Worm (Caenorhabditis elegans) whole organism, early embryonic: Measurements from ENCODE around the gene ddn-2.
A peak's percentile ranks its signal among the peaks of the same experiment; 100 is the strongest.

ENCODE experiments used
- B0310.2 ChIP-seq: sonication (generic microtip); optimal IDR thresholded peaks from 2 replicates; lab custom pipeline; 2016; ENCODE audit warnings: mild to moderate bottlenecking, missing genetic modification characterization, missing compliant biosample characterization
- F13C5.2 ChIP-seq: sonication (generic microtip); optimal IDR thresholded peaks from 2 replicates; lab custom pipeline; 2017; ENCODE audit warnings: mild to moderate bottlenecking, missing genetic modification characterization, inconsistent platforms, missing compliant biosample characterization
- aly-1 ChIP-seq: sonication (generic microtip); optimal IDR thresholded peaks from 2 replicates; lab custom pipeline; 2016; ENCODE audit warnings: missing genetic modification characterization, missing compliant biosample characterization
- ama-1 ChIP-seq: fragments of 150-350 bp; optimal IDR thresholded peaks from 2 replicates; lab custom pipeline; 2014
- ceh-13 ChIP-seq: fragments of 200-800 bp; sonication (Bioruptor generic); optimal IDR thresholded peaks from 2 replicates; lab custom pipeline; 2018; ENCODE audit warnings: mild to moderate bottlenecking, missing genetic modification characterization, missing compliant biosample characterization
- ceh-36 ChIP-seq: sonication (generic microtip); optimal IDR thresholded peaks from 2 replicates; lab custom pipeline; 2016; ENCODE audit warnings: missing genetic modification characterization, inconsistent platforms, missing compliant biosample characterization
- ets-7 ChIP-seq: sonication (generic microtip); optimal IDR thresholded peaks from 2 replicates; lab custom pipeline; 2016; ENCODE audit warnings: missing genotype, missing genetic modification characterization, missing compliant biosample characterization
- flt-1 ChIP-seq: fragments of 200-800 bp; sonication (Bioruptor generic); IDR thresholded peaks from 2 replicates; pipeline ENCODE4 v1.3.6; 2022; ENCODE audit warnings: missing genetic modification characterization, missing compliant biosample characterization
- hmbx-1 ChIP-seq: sonication (generic microtip); optimal IDR thresholded peaks from 2 replicates; lab custom pipeline; 2016; ENCODE audit warnings: mild to moderate bottlenecking, missing genetic modification characterization, missing compliant biosample characterization
- hmg-4 ChIP-seq: fragments of 200-800 bp; sonication (Bioruptor generic); optimal IDR thresholded peaks from 2 replicates; lab custom pipeline; 2018; ENCODE audit warnings: mild to moderate bottlenecking, missing genetic modification characterization, missing compliant biosample characterization
- hnd-1 ChIP-seq: sonication (generic microtip); optimal IDR thresholded peaks from 2 replicates; lab custom pipeline; 2016; ENCODE audit warnings: missing genetic modification characterization, missing compliant biosample characterization
- pes-1 ChIP-seq: fragments of 200-800 bp; sonication (Bioruptor generic); IDR thresholded peaks from 2 replicates; pipeline ENCODE4 v1.3.6; 2022; ENCODE audit warnings: missing genetic modification reagents, missing genetic modification characterization, missing compliant biosample characterization
- scrt-1 ChIP-seq: fragments of 200-800 bp; sonication (Bioruptor generic); IDR thresholded peaks from 2 replicates; pipeline ENCODE4 v1.3.6; 2022; ENCODE audit warnings: missing genetic modification characterization, missing compliant biosample characterization
- sea-1 ChIP-seq: fragments of 200-800 bp; sonication (Bioruptor generic); conservative IDR thresholded peaks from 2 replicates; pipeline ENCODE4 v1.3.6; 2022; ENCODE audit warnings: missing genetic modification characterization, missing compliant biosample characterization
- tbx-11 ChIP-seq: fragments of 200-800 bp; sonication (Bioruptor generic); IDR thresholded peaks from 2 replicates; pipeline ENCODE4 v1.3.6; 2022; ENCODE audit warnings: missing genetic modification characterization, missing compliant biosample characterization
- tbx-37 ChIP-seq: fragments of 200-800 bp; sonication (Bioruptor generic); conservative IDR thresholded peaks from 2 replicates; pipeline ENCODE4 v1.3.6; 2022; ENCODE audit warnings: missing genetic modification reagents, missing genetic modification characterization, missing compliant biosample characterization
- tra-4 ChIP-seq: sonication (generic microtip); optimal IDR thresholded peaks from 2 replicates; lab custom pipeline; 2017; ENCODE audit warnings: missing genetic modification characterization, missing compliant biosample characterization

Gene ddn-2

ce11 chrII:12930138-12930537 lies 21.3 kb downstream of the ddn-2 start:
- TF ChIP-seq hmg-4 (no peak), sea-1 (GFP tag; lab: Robert Waterston, UW) (no peak), tra-4 (tag; lab: Kevin White, UChicago) (no peak), pes-1 (no peak), tbx-37 (GFP tag; lab: Robert Waterston, UW) (no peak), aly-1 (tag; lab: Kevin White, UChicago) (no peak)

DNA sequence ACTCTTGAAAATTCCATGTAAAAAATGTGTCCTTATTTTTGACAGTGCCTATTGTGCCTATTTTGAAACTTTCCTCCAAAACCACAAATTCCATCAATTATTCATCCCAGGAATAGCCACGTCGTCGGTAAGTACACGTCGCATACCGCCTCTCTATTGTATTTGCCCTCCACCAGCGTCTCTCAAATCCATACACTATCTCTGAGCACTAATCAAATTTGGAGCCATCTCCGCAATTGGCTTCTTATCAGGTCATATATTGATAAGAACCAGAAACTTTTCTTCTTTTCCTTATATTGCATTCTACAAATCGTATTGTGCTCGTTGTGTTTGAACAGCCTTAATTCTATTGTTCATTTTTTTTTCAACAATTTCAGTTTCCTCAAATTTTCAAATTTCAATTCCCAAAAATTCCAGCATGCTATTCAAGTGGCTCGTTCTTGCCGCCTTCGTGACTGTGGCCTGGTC lies 22.6 kb downstream of the ddn-2 start, which contains the start of gene dct-18:
TSS of gene dct-18 (plus strand) at position 418 of the 468 bp plus-strand sequence.
- TF ChIP-seq B0310.2 (tag; lab: Kevin White, UChicago): no peak
- no peak for TF ChIP-seq aly-1 (tag; lab: Kevin White, UChicago)
- no peak for TF ChIP-seq ama-1 (lab: Kevin White, UChicago)
- no peak for TF ChIP-seq ets-7 (tag; lab: Kevin White, UChicago)
- no peak for TF ChIP-seq hmbx-1
- TF ChIP-seq sea-1 (GFP tag; lab: Robert Waterston, UW): no peak
- no peak for TF ChIP-seq ceh-36 (tag; lab: Kevin White, UChicago)
- no peak for TF ChIP-seq ceh-13 (GFP tag; lab: Kevin White, UChicago)
- TF ChIP-seq tra-4 (tag; lab: Kevin White, UChicago): no peak
- TF ChIP-seq scrt-1 (GFP tag; lab: Robert Waterston, UW): no peak
- TF ChIP-seq hnd-1 (tag; lab: Kevin White, UChicago): no peak
- no peak for TF ChIP-seq hmg-4
- no peak for TF ChIP-seq F13C5.2 (tag; lab: Kevin White, UChicago)
- no peak for TF ChIP-seq flt-1 (GFP tag; lab: Robert Waterston, UW)
- no peak for TF ChIP-seq tbx-11 (GFP tag; lab: Robert Waterston, UW)
- TF ChIP-seq pes-1: no peak
- no peak for TF ChIP-seq tbx-37 (GFP tag; lab: Robert Waterston, UW)

- no peak for TF ChIP-seq hnd-1 (tag; lab: Kevin White, UChicago)
Observed at ce11 chrII:12935259-12935658, 26.4 kb downstream of the ddn-2 start, which contains the start of gene lips-9. TSS of gene lips-9 (minus strand) at chrII:12935359.

ce11 chrII:12939161-12939560 lies 30.3 kb downstream of the ddn-2 start:
- TF ChIP-seq B0310.2 (tag; lab: Kevin White, UChicago) (no peak), tra-4 (tag; lab: Kevin White, UChicago) (no peak), hmg-4 (no peak), flt-1 (GFP tag; lab: Robert Waterston, UW) (no peak), F13C5.2 (tag; lab: Kevin White, UChicago) (no peak), ets-7 (tag; lab: Kevin White, UChicago) (no peak), ama-1 (lab: Kevin White, UChicago) (no peak), pes-1 (no peak), tbx-11 (GFP tag; lab: Robert Waterston, UW) (no peak), tbx-37 (GFP tag; lab: Robert Waterston, UW) (no peak), scrt-1 (GFP tag; lab: Robert Waterston, UW) (no peak), ceh-13 (GFP tag; lab: Kevin White, UChicago) (no peak), hmbx-1 (no peak), ceh-36 (tag; lab: Kevin White, UChicago) (no peak), aly-1 (tag; lab: Kevin White, UChicago) (no peak), sea-1 (GFP tag; lab: Robert Waterston, UW) (no peak), hnd-1 (tag; lab: Kevin White, UChicago) (no peak)

DNA sequence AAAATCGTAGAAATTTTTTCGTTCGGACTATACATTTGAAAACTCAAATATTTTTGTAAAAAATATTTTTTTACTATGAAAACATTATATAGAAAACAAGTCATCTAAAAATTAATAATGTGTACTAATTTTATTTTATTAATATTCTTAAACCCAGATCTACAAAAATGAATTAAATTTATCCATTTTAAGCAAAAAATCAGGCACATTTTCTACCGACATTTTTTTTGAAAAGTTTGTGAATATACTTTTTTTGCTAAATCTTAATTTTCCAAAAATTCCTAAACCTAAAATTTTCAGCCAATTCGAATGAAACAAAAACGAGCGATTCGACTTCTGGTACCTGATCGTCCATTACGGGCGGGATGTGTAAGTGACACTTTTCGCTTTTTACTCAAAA lies 30.9 kb downstream of the ddn-2 start, which contains the start of gene arrd-10:
TSS of gene arrd-10 (plus strand) at position 301 of the 400 bp plus-strand sequence.
- TF ChIP-seq tra-4 (tag; lab: Kevin White, UChicago) (no peak), F13C5.2 (tag; lab: Kevin White, UChicago) (no peak), tbx-37 (GFP tag; lab: Robert Waterston, UW) (no peak), pes-1 (no peak), B0310.2 (tag; lab: Kevin White, UChicago) (no peak), scrt-1 (GFP tag; lab: Robert Waterston, UW) (no peak), ceh-13 (GFP tag; lab: Kevin White, UChicago) (no peak), hmbx-1 (no peak), flt-1 (GFP tag; lab: Robert Waterston, UW) (no peak), hmg-4 (no peak), sea-1 (GFP tag; lab: Robert Waterston, UW) (no peak), ets-7 (tag; lab: Kevin White, UChicago) (no peak), ama-1 (lab: Kevin White, UChicago) (no peak), aly-1 (tag; lab: Kevin White, UChicago) (no peak)

- TF ChIP-seq F13C5.2 (tag; lab: Kevin White, UChicago): no peak
Observed at ce11 chrII:12942496-12942895, 33.6 kb downstream of the ddn-2 start.

- TF ChIP-seq tbx-37 (GFP tag; lab: Robert Waterston, UW) (peak; percentile 30; the same call in 1 of the 2 replicates), tbx-11 (GFP tag; lab: Robert Waterston, UW) (peak; percentile 58), hmg-4 (peak; percentile 85), scrt-1 (GFP tag; lab: Robert Waterston, UW) (peak; percentile 36; the same call in 1 of the 2 replicates), hnd-1 (tag; lab: Kevin White, UChicago) (no peak), ets-7 (tag; lab: Kevin White, UChicago) (peak; percentile 48), F13C5.2 (tag; lab: Kevin White, UChicago) (peak; percentile 82), ceh-36 (tag; lab: Kevin White, UChicago) (peak; percentile 69), pes-1 (peak; percentile 80; the same call in 1 of the 2 replicates), flt-1 (GFP tag; lab: Robert Waterston, UW) (peak; percentile 47; the same call in 1 of the 2 replicates), sea-1 (GFP tag; lab: Robert Waterston, UW) (0 out of 2 replicates have a peak, but pooled peaks have one; percentile 68), hmbx-1 (peak; percentile 66), aly-1 (tag; lab: Kevin White, UChicago) (peak; percentile 56), B0310.2 (tag; lab: Kevin White, UChicago) (peak; percentile 86), ama-1 (lab: Kevin White, UChicago) (peak; percentile 97), ceh-13 (GFP tag; lab: Kevin White, UChicago) (peak; percentile 21), tra-4 (tag; lab: Kevin White, UChicago) (peak; percentile 88)
Observed at ce11 chrII:12944587-12945126, 35.8 kb downstream of the ddn-2 start.
